Worm (Caenorhabditis elegans): ENCODE results near the gene clu-1.

clu-1 gene

ce11 chrIII:9504347-9504746, 16.9 kb downstream of the clu-1 start (continued):
- TF ChIP-seq hmg-1.2 (GFP tag; IDR thresholded peaks at IDR 0.05): peak; percentile 33
- 0 out of 2 replicates have a peak, but pooled peaks have one; percentile 20 for TF ChIP-seq ekl-4 (GFP tag; IDR thresholded peaks at IDR 0.05)
- TF ChIP-seq attf-3 (GFP tag; conservative IDR thresholded peaks at IDR 0.05): no peak
- TF ChIP-seq pha-4 (tag; optimal IDR thresholded peaks at IDR 0.05): no peak
- no peak for TF ChIP-seq cebp-1 (GFP tag; IDR thresholded peaks at IDR 0.05)
- TF ChIP-seq cebp-1 (tag; optimal IDR thresholded peaks at IDR 0.05): no peak
- TF ChIP-seq zim-3 (tag; optimal IDR thresholded peaks at IDR 0.05): no peak
- no peak for TF ChIP-seq mes-4 (tag; optimal IDR thresholded peaks at IDR 0.05)
- TF ChIP-seq egl-44 (GFP tag; IDR thresholded peaks at IDR 0.05): no peak
- TF ChIP-seq C06A6.2 (GFP tag; conservative IDR thresholded peaks at IDR 0.05): no peak
- no peak for TF ChIP-seq Y95B8A.8 (GFP tag; IDR thresholded peaks at IDR 0.05)
- peak; percentile 71 for TF ChIP-seq F33H1.4 (GFP tag; IDR thresholded peaks at IDR 0.05)
- TF ChIP-seq F39B2.1 (GFP tag; IDR thresholded peaks at IDR 0.05): no peak
- no peak for TF ChIP-seq Y53F4B.3 (GFP tag; IDR thresholded peaks at IDR 0.05)
- TF ChIP-seq nhr-120 (GFP tag; IDR thresholded peaks at IDR 0.05): no peak
- TF ChIP-seq snpc-4 (GFP tag; optimal IDR thresholded peaks at IDR 0.05): no peak
- TF ChIP-seq snpc-4 (tag; optimal IDR thresholded peaks at IDR 0.05): peak in 1 of 4 experiments; percentile 23
- TF ChIP-seq ztf-18 (tag; optimal IDR thresholded peaks at IDR 0.05): peak; percentile 22
- no peak for TF ChIP-seq F37B4.10 (GFP tag; IDR thresholded peaks at IDR 0.05)
- no peak for TF ChIP-seq egl-18 (GFP tag; IDR thresholded peaks at IDR 0.05)
- TF ChIP-seq ceh-27 (GFP tag; optimal IDR thresholded peaks at IDR 0.05): no peak
- no peak for TF ChIP-seq egrh-3 (GFP tag; IDR thresholded peaks at IDR 0.05)
- TF ChIP-seq F22D6.2 (tag; optimal IDR thresholded peaks at IDR 0.05): no peak
- no peak for TF ChIP-seq dpff-1 (tag; optimal IDR thresholded peaks at IDR 0.05)
- TF ChIP-seq lag-1 (GFP tag; IDR thresholded peaks at IDR 0.05): no peak
- TF ChIP-seq zfh-2 (GFP tag; conservative IDR thresholded peaks at IDR 0.05): no peak
- no peak for TF ChIP-seq nhr-179 (tag; optimal IDR thresholded peaks at IDR 0.05)
- no peak for TF ChIP-seq hlh-12 (tag; optimal IDR thresholded peaks at IDR 0.05)
- no peak for TF ChIP-seq Y79H2A.3 (GFP tag; conservative IDR thresholded peaks at IDR 0.05)
- no peak for TF ChIP-seq T26A5.8 (tag; optimal IDR thresholded peaks at IDR 0.05)
- no peak for TF ChIP-seq snpc-1.1 (tag; optimal IDR thresholded peaks at IDR 0.05; ENCODE audit: insufficient read depth)
- peak; percentile 89 for TF ChIP-seq D2030.7 (GFP tag; IDR thresholded peaks at IDR 0.05)
- TF ChIP-seq lsy-27 (tag; optimal IDR thresholded peaks at IDR 0.05; ENCODE audit: borderline replicate concordance, insufficient read depth): no peak
- no peak for TF ChIP-seq die-1 (tag; optimal IDR thresholded peaks at IDR 0.05)
- no peak for TF ChIP-seq ztf-6 (GFP tag; IDR thresholded peaks at IDR 0.05)
- TF ChIP-seq hmg-20 (GFP tag; IDR thresholded peaks at IDR 0.05): no peak
- TF ChIP-seq ets-4 (GFP tag; optimal IDR thresholded peaks at IDR 0.05): no peak
- no peak for TF ChIP-seq F49E8.2 (tag; optimal IDR thresholded peaks at IDR 0.05; ENCODE audit: insufficient read depth)
- TF ChIP-seq Y56A3A.18 (GFP tag; IDR thresholded peaks at IDR 0.05): no peak
- TF ChIP-seq ceh-58 (GFP tag; IDR thresholded peaks at IDR 0.05): no peak
- TF ChIP-seq aptf-3 (GFP tag; IDR thresholded peaks at IDR 0.05): no peak
- TF ChIP-seq efl-1 (GFP tag; optimal IDR thresholded peaks at IDR 0.05): peak; percentile 82
- 0 out of 2 replicates have a peak, but pooled peaks have one; percentile 50 for TF ChIP-seq lin-26 (GFP tag; IDR thresholded peaks at IDR 0.05)
- TF ChIP-seq hsf-1 (GFP tag; IDR thresholded peaks at IDR 0.05): peak; percentile 91
- TF ChIP-seq lir-1 (GFP tag; conservative IDR thresholded peaks at IDR 0.05): no peak
- no peak for TF ChIP-seq T07F8.4 (tag; optimal IDR thresholded peaks at IDR 0.05)
- peak; percentile 29; the same call in 1 of the 2 replicates for TF ChIP-seq C17E4.6 (GFP tag; IDR thresholded peaks at IDR 0.05)
- no peak for TF ChIP-seq F23B12.7 (tag; optimal IDR thresholded peaks at IDR 0.05; ENCODE audit: insufficient read depth)
- no peak for TF ChIP-seq lin-40 (tag; optimal IDR thresholded peaks at IDR 0.05)
- no peak for TF ChIP-seq atf-7 (tag; optimal IDR thresholded peaks at IDR 0.05)

Data from whole organism, young adult.